Worm (Caenorhabditis elegans) whole organism, L3 larva: ENCODE data around the gene cut-5.

Experiments
- R02D3.7 ChIP-seq: fragments of 150-350 bp; optimal IDR thresholded peaks from 2 replicates; lab custom pipeline; 2014; ENCODE audit warnings: missing biosample characterization, missing genetic modification characterization
- ZK546.5 ChIP-seq: sonication (generic microtip); optimal IDR thresholded peaks from 2 replicates; lab custom pipeline; 2017; ENCODE audit warnings: missing biosample characterization, missing genetic modification characterization
- aly-2 ChIP-seq: fragments of 150-350 bp; optimal IDR thresholded peaks from 2 replicates; lab custom pipeline; 2014; ENCODE audit warnings: missing biosample characterization, missing genetic modification characterization
- ama-1 ChIP-seq: fragments of 150-350 bp; optimal IDR thresholded peaks from 2 replicates; lab custom pipeline; 2018
- ceh-28 ChIP-seq: fragments of 150-350 bp; optimal IDR thresholded peaks from 2 replicates; lab custom pipeline; 2014; ENCODE audit warnings: missing biosample characterization, missing genetic modification reagents, missing genetic modification characterization
- ceh-82 ChIP-seq: fragments of 150-350 bp; optimal IDR thresholded peaks from 2 replicates; lab custom pipeline; 2014; ENCODE audit warnings: missing biosample characterization, missing genetic modification characterization
- ceh-9 ChIP-seq: sonication (generic microtip); optimal IDR thresholded peaks from 2 replicates; lab custom pipeline; 2018; ENCODE audit warnings: missing biosample characterization, missing genetic modification characterization
- egl-27 ChIP-seq: sonication (generic microtip); optimal IDR thresholded peaks from 4 replicates; lab custom pipeline; 2017; ENCODE audit warnings: missing biosample characterization, missing genetic modification reagents, missing genetic modification characterization
- elt-1 ChIP-seq: fragments of 150-350 bp; optimal IDR thresholded peaks from 2 replicates; lab custom pipeline; 2014; ENCODE audit warnings: missing biosample characterization, missing genetic modification characterization
- elt-2 ChIP-seq: sonication (generic microtip); optimal IDR thresholded peaks from 2 replicates; lab custom pipeline; 2016; ENCODE audit warnings: missing genetic modification reagents, mild to moderate bottlenecking, missing genetic modification characterization, missing compliant biosample characterization
- elt-3 ChIP-seq, 3 experiments: fragments of 150-350 bp in 1 of 3; sonication (generic microtip) in 2 of 3; optimal IDR thresholded peaks; 2 replicates in 2 of 3; 4 replicates in 1 of 3; lab custom pipeline; 2014 to 2017; ENCODE audit warnings: missing biosample characterization in 3 of 3, missing genetic modification characterization in 3 of 3
- eor-1 ChIP-seq, 2 experiments: fragments of 150-350 bp; optimal IDR thresholded peaks; 2 replicates each; lab custom pipeline; 2014 to 2018; ENCODE audit warnings: missing biosample characterization in 2 of 2, missing genetic modification characterization in 2 of 2
- fkh-10 ChIP-seq: sonication (generic microtip); optimal IDR thresholded peaks from 2 replicates; lab custom pipeline; 2017; ENCODE audit warnings: missing biosample characterization, missing genetic modification reagents, missing genetic modification characterization
- fkh-2 ChIP-seq: fragments of 150-350 bp; optimal IDR thresholded peaks from 2 replicates; lab custom pipeline; 2014; ENCODE audit warnings: missing biosample characterization, missing genetic modification reagents, missing genetic modification characterization
- fos-1 ChIP-seq: fragments of 150-350 bp; optimal IDR thresholded peaks from 2 replicates; lab custom pipeline; 2014; ENCODE audit warnings: missing biosample characterization, missing genetic modification characterization
- hmg-11 ChIP-seq: sonication (generic microtip); optimal IDR thresholded peaks from 2 replicates; lab custom pipeline; 2016; ENCODE audit warnings: missing genetic modification characterization, missing compliant biosample characterization
- jun-1 ChIP-seq: fragments of 150-350 bp; optimal IDR thresholded peaks from 2 replicates; lab custom pipeline; 2014; ENCODE audit warnings: missing biosample characterization, missing genetic modification reagents, missing genetic modification characterization
- lin-15B ChIP-seq: fragments of 150-350 bp; optimal IDR thresholded peaks from 2 replicates; lab custom pipeline; 2014; ENCODE audit warnings: missing biosample characterization, missing genetic modification characterization
- lin-39 ChIP-seq: fragments of 150-350 bp; optimal IDR thresholded peaks from 2 replicates; lab custom pipeline; 2018; ENCODE audit warnings: missing biosample characterization, missing genetic modification reagents, missing genetic modification characterization
- lsy-12 ChIP-seq: sonication (generic microtip); optimal IDR thresholded peaks from 2 replicates; lab custom pipeline; 2016; ENCODE audit warnings: mild to moderate bottlenecking, missing genetic modification characterization, missing compliant biosample characterization
- mdl-1 ChIP-seq: fragments of 150-350 bp; optimal IDR thresholded peaks from 2 replicates; lab custom pipeline; 2014; ENCODE audit warnings: missing biosample characterization, missing genetic modification characterization
- mml-1 ChIP-seq: fragments of 150-350 bp; sonication (generic microtip); optimal IDR thresholded peaks from 3 replicates; lab custom pipeline; 2014; ENCODE audit warnings: missing biosample characterization, missing genetic modification characterization
- nfya-1 ChIP-seq: sonication (generic microtip); optimal IDR thresholded peaks from 2 replicates; lab custom pipeline; 2017; ENCODE audit warnings: missing genetic modification characterization, mild to moderate bottlenecking, missing compliant biosample characterization, antibody characterized with exemption, moderate library complexity; ENCODE audit not compliant: insufficient read depth
- nhr-11 ChIP-seq: fragments of 150-350 bp; optimal IDR thresholded peaks from 2 replicates; lab custom pipeline; 2014; ENCODE audit warnings: missing biosample characterization, missing genetic modification characterization
- nhr-12 ChIP-seq: fragments of 150-350 bp; optimal IDR thresholded peaks from 2 replicates; lab custom pipeline; 2014; ENCODE audit warnings: missing biosample characterization, missing genetic modification characterization
- nhr-23 ChIP-seq: fragments of 150-350 bp; optimal IDR thresholded peaks from 2 replicates; lab custom pipeline; 2014; ENCODE audit warnings: missing biosample characterization, missing genetic modification reagents, missing genetic modification characterization
- nhr-237 ChIP-seq: fragments of 150-350 bp; optimal IDR thresholded peaks from 2 replicates; lab custom pipeline; 2014; ENCODE audit warnings: missing biosample characterization, missing genetic modification characterization
- nhr-25 ChIP-seq: sonication (generic microtip); optimal IDR thresholded peaks from 2 replicates; lab custom pipeline; 2017; ENCODE audit warnings: missing biosample characterization, missing genetic modification characterization
- nhr-28 ChIP-seq: fragments of 150-350 bp; optimal IDR thresholded peaks from 2 replicates; lab custom pipeline; 2014; ENCODE audit warnings: missing biosample characterization, missing genetic modification characterization
- nhr-67 ChIP-seq: fragments of 150-350 bp; optimal IDR thresholded peaks from 2 replicates; lab custom pipeline; 2014; ENCODE audit warnings: missing biosample characterization, missing genetic modification characterization
- nhr-76 ChIP-seq: fragments of 150-350 bp; sonication (generic microtip); optimal IDR thresholded peaks from 5 replicates; lab custom pipeline; 2014; ENCODE audit warnings: missing biosample characterization, missing genetic modification characterization
- nhr-77 ChIP-seq: fragments of 150-350 bp; optimal IDR thresholded peaks from 2 replicates; lab custom pipeline; 2014; ENCODE audit warnings: missing biosample characterization, missing genetic modification characterization
- pha-4 ChIP-seq: fragments of 150-350 bp; optimal IDR thresholded peaks from 2 replicates; lab custom pipeline; 2014; ENCODE audit warnings: missing biosample characterization, missing genetic modification reagents, missing genetic modification characterization
- pqm-1 ChIP-seq: fragments of 150-350 bp; optimal IDR thresholded peaks from 2 replicates; lab custom pipeline; 2017; ENCODE audit warnings: missing biosample characterization, missing genetic modification characterization, inconsistent platforms
- sea-2 ChIP-seq: fragments of 150-350 bp; sonication (generic microtip); optimal IDR thresholded peaks from 4 replicates; lab custom pipeline; 2014; ENCODE audit warnings: missing biosample characterization, missing genetic modification reagents, missing genetic modification characterization
- skn-1 ChIP-seq: fragments of 150-350 bp; optimal IDR thresholded peaks from 2 replicates; lab custom pipeline; 2014; ENCODE audit warnings: missing biosample characterization, missing genetic modification characterization
- snpc-4 ChIP-seq: fragments of 150-350 bp; optimal IDR thresholded peaks from 2 replicates; lab custom pipeline; 2014; ENCODE audit warnings: missing biosample characterization, missing genetic modification characterization
- tbx-2 ChIP-seq: sonication (generic microtip); optimal IDR thresholded peaks from 2 replicates; lab custom pipeline; 2016; ENCODE audit warnings: mild to moderate bottlenecking, missing genetic modification characterization, missing compliant biosample characterization
- unc-39 ChIP-seq: sonication (generic microtip); optimal IDR thresholded peaks from 4 replicates; lab custom pipeline; 2017; ENCODE audit warnings: missing biosample characterization, missing genetic modification characterization
- unc-62 ChIP-seq: fragments of 150-350 bp; sonication (generic microtip); optimal IDR thresholded peaks from 4 replicates; lab custom pipeline; 2014; ENCODE audit warnings: missing biosample characterization, missing genetic modification reagents, missing genetic modification characterization
- zag-1 ChIP-seq: fragments of 150-350 bp; optimal IDR thresholded peaks from 2 replicates; lab custom pipeline; 2014; ENCODE audit warnings: missing biosample characterization, missing genetic modification characterization
- ztf-11 ChIP-seq: fragments of 150-350 bp; optimal IDR thresholded peaks from 2 replicates; lab custom pipeline; 2014; ENCODE audit warnings: missing biosample characterization, missing genetic modification characterization
- ztf-4 ChIP-seq: fragments of 150-350 bp; optimal IDR thresholded peaks from 2 replicates; lab custom pipeline; 2014; ENCODE audit warnings: missing biosample characterization, missing genetic modification characterization

Gene cut-5

ce11 chrX:10338100-10338499, at the start of gene cut-5:
TSS of gene cut-5 (minus strand) at chrX:10338200.
- TF ChIP-seq pha-4 (tag; lab: Kevin White, UChicago) (no peak), nhr-67 (no peak), nhr-77 (tag; lab: Kevin White, UChicago) (no peak), pqm-1 (no peak), fos-1 (tag; lab: Kevin White, UChicago) (no peak), mdl-1 (tag; lab: Kevin White, UChicago) (no peak), nhr-28 (tag; lab: Kevin White, UChicago) (no peak), lin-39 (no peak), nhr-237 (tag; lab: Kevin White, UChicago) (no peak), nhr-23 (tag; lab: Kevin White, UChicago) (no peak), jun-1 (tag; lab: Kevin White, UChicago) (no peak), elt-3 (tag; optimal IDR thresholded peaks at IDR 0.05; lab: Kevin White, UChicago) (no peak), mml-1 (tag; lab: Kevin White, UChicago) (no peak), elt-1 (tag; lab: Kevin White, UChicago) (no peak), skn-1 (tag; lab: Kevin White, UChicago) (no peak), fkh-10 (GFP tag; lab: Kevin White, UChicago) (no peak)

- no peak for TF ChIP-seq jun-1 (tag; lab: Kevin White, UChicago)
- TF ChIP-seq zag-1 (tag; lab: Kevin White, UChicago), result no peak
- no peak for TF ChIP-seq hmg-11
- no peak for TF ChIP-seq elt-2 (tag; lab: Kevin White, UChicago)
- TF ChIP-seq nhr-28 (tag; lab: Kevin White, UChicago), result no peak
Observed at ce11 chrX:10386408-10386807, 48.4 kb upstream of the cut-5 start, which contains the start of gene dyf-6. TSS of gene dyf-6 (minus strand) at chrX:10386508.

DNA sequence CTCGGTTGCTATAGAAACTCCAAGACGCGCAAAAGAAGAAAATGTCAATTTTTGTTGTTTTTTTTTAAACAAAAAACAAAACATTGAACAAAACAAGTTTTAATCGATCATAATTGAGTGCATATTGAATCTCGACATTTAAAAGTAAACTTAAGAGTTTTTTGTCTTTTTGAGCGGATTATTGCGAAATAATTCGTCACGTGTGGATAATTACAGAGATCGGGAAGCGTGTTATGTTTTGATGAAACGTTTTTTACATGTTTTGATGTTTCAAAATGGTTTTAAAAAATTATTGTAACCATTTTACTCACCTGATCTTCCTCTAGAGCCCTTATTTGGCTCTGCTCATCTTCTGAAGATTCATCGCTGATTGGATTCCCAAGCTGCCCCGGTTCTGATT, 48.0 kb upstream of the cut-5 start:
- no peak for TF ChIP-seq fkh-10 (GFP tag; lab: Kevin White, UChicago)
- TF ChIP-seq skn-1 (tag; lab: Kevin White, UChicago), result peak; percentile 33

- TF ChIP-seq pqm-1 (peak; percentile 5), elt-2 (tag; lab: Kevin White, UChicago) (peak; percentile 54), pha-4 (tag; lab: Kevin White, UChicago) (peak; percentile 32), nhr-237 (tag; lab: Kevin White, UChicago) (no peak)
- TF ChIP-seq, all 47 proteins: peak for 3
Observed at ce11 chrX:10379678-10380077, 41.7 kb upstream of the cut-5 start, which contains the start of gene rme-4. TSS of gene rme-4 (minus strand) at chrX:10379845.

DNA sequence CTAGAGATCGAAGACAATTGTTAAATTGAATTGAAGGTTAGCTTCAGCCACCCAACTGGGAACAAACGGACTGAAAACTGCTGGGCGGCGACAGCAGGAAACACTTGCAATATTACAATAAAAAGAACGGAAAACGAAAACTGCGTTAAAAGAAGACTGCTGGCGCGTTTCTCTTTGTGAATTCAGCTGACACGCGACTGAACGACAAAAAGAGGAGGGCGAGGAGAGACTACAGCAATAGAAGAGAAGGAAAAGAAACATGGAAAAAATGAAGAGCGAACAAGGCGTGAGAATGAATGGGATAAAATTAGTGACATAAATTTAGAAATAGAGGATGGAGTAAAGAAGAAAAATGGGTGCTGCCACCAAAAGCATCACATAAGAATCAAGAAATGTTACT, 39.7 kb upstream of the cut-5 start:
- TF ChIP-seq fkh-10 (GFP tag; lab: Kevin White, UChicago), result peak; percentile 69
- no peak for TF ChIP-seq nhr-28 (tag; lab: Kevin White, UChicago)
- peak; percentile 86 for TF ChIP-seq jun-1 (tag; lab: Kevin White, UChicago)
- no peak for TF ChIP-seq nhr-12 (tag; lab: Kevin White, UChicago)
- TF ChIP-seq eor-1 (tag; optimal IDR thresholded peaks at IDR 0.05; lab: Kevin White, UChicago), result no peak
- TF ChIP-seq ztf-4 (tag; lab: Kevin White, UChicago), result peak; percentile 1
- no peak for TF ChIP-seq ztf-11
- TF ChIP-seq elt-1 (tag; lab: Kevin White, UChicago), result peak; percentile 5
- TF ChIP-seq unc-39 (tag; lab: Kevin White, UChicago), result no peak
- TF ChIP-seq elt-3 (tag; optimal IDR thresholded peaks at IDR 0.05; lab: Kevin White, UChicago), result no peak
- TF ChIP-seq pqm-1, result peak; percentile 62
- peak; percentile 46 for TF ChIP-seq egl-27
- peak; percentile 57 for TF ChIP-seq lin-39
- TF ChIP-seq tbx-2, result peak; percentile 72
- TF ChIP-seq unc-62 (GFP tag; lab: Kevin White, UChicago), result no peak
- TF ChIP-seq fos-1 (tag; lab: Kevin White, UChicago), result no peak
- TF ChIP-seq fkh-2 (tag; lab: Kevin White, UChicago), result no peak
- peak; percentile 61 for TF ChIP-seq skn-1 (tag; lab: Kevin White, UChicago)
- no peak for TF ChIP-seq nhr-76
- peak; percentile 68 for TF ChIP-seq lin-15B (tag; lab: Kevin White, UChicago)
- peak; percentile 32 for TF ChIP-seq R02D3.7 (tag; lab: Kevin White, UChicago)
- no peak for TF ChIP-seq ZK546.5
- peak; percentile 91 for TF ChIP-seq nfya-1 (tag; lab: Kevin White, UChicago)
- TF ChIP-seq nhr-77 (tag; lab: Kevin White, UChicago), result no peak
- no peak for TF ChIP-seq nhr-67
- TF ChIP-seq nhr-23 (tag; lab: Kevin White, UChicago), result peak; percentile 98
- peak; percentile 83 for TF ChIP-seq lsy-12 (tag; lab: Kevin White, UChicago)
- peak; percentile 73 for TF ChIP-seq ceh-28
- TF ChIP-seq nhr-25 (tag; lab: Kevin White, UChicago), result peak; percentile 97
- TF ChIP-seq ceh-82 (tag; lab: Kevin White, UChicago), result peak; percentile 53
- TF ChIP-seq pha-4 (tag; lab: Kevin White, UChicago), result peak; percentile 89
- no peak for TF ChIP-seq nhr-11 (tag; lab: Kevin White, UChicago)
- peak; percentile 83 for TF ChIP-seq snpc-4
- TF ChIP-seq aly-2 (tag; lab: Kevin White, UChicago), result no peak
- peak; percentile 82 for TF ChIP-seq mdl-1 (tag; lab: Kevin White, UChicago)
- TF ChIP-seq sea-2 (GFP tag; lab: Kevin White, UChicago), result no peak
- TF ChIP-seq ceh-9, result no peak
- TF ChIP-seq ama-1 (lab: Kevin White, UChicago), result peak; percentile 39
